Worm (Caenorhabditis elegans) whole organism, mixed stage, embryonic: ENCODE data around the gene chc-1.

Source experiments
- elt-1 ChIP-seq: sonication (generic microtip); optimal IDR thresholded peaks from 2 replicates; lab custom pipeline; 2017; ENCODE audit warnings: missing genetic modification characterization, mild to moderate bottlenecking, missing compliant biosample characterization, antibody characterized with exemption, moderate library complexity, borderline replicate concordance; ENCODE audit not compliant: insufficient read depth
- mls-2 ChIP-seq: sonication (generic microtip); optimal IDR thresholded peaks from 2 replicates; lab custom pipeline; 2016; ENCODE audit warnings: mild to moderate bottlenecking, missing genetic modification characterization, moderate library complexity, missing compliant biosample characterization
- nhr-12 ChIP-seq: fragments of 150-350 bp; optimal IDR thresholded peaks from 2 replicates; lab custom pipeline; 2014; ENCODE audit warnings: missing biosample characterization, missing genetic modification characterization
- nhr-237 ChIP-seq: fragments of 150-350 bp; optimal IDR thresholded peaks from 2 replicates; lab custom pipeline; 2014; ENCODE audit warnings: missing biosample characterization, missing genetic modification characterization
- snpc-4 ChIP-seq: fragments of 150-350 bp; optimal IDR thresholded peaks from 2 replicates; lab custom pipeline; 2014; ENCODE audit warnings: missing biosample characterization, missing genetic modification characterization

DNA sequence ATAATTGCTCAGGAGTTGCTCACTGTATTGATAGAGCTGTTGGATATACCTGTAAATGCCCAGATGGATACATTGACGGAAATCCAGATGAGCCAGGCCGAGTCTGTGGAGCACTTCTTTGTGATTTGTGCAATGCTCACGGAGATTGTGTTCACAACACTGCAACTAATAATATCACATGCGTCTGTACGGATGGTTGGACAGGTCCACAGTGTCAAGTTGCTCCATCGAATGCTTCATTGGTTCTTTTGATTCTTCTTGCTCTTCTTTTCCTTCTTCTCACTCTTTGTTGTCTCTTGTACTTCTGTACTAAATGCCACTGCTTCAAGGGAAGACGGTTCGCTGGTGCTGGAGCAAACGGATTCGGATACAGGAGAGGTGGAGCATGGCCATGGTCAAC lies 21.8 kb upstream of the chc-1 start:
- TF ChIP-seq nhr-237 (no peak), snpc-4 (tag; lab: Kevin White, UChicago) (no peak), mls-2 (tag; lab: Kevin White, UChicago) (no peak), nhr-12 (no peak), elt-1 (tag; lab: Kevin White, UChicago) (no peak)
